Fruit fly (Drosophila melanogaster): ENCODE data around the gene vkg.

Gene vkg

DNA sequence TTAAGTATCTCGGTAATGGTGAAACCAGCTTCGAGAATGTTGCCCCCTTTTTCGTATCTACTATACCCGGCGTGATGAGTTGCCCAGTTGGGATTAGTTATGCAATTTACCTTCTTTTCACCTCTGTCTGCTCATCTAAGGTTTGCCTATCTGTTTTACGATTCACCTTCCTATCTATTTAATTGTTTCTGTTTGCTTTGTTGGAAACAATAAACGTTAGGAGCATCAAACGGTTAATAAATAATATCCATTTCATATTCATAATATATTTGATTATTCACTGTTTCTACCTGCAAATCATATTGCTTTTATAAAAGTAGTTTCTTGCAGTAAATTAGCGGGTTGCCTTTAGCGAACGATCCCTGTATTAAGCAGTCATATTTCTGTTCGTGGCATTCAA lies 20.7 kb downstream of the vkg start:
- TF ChIP-seq pan (optimal IDR thresholded peaks at IDR 0.05), result no peak
- no peak for TF ChIP-seq EcR (GFP tag; optimal IDR thresholded peaks at IDR 0.05)
- no peak for TF ChIP-seq psq (optimal IDR thresholded peaks at IDR 0.05)
- no peak for TF ChIP-seq usp (GFP tag; optimal IDR thresholded peaks at IDR 0.05)
- no peak for TF ChIP-seq Dll (optimal IDR thresholded peaks at IDR 0.05)
- TF ChIP-seq CG8478 (optimal IDR thresholded peaks at IDR 0.05), result no peak

- no peak for TF ChIP-seq EcR (GFP tag; optimal IDR thresholded peaks at IDR 0.05)
- TF ChIP-seq usp (GFP tag; optimal IDR thresholded peaks at IDR 0.05), result no peak
- TF ChIP-seq CG8478 (optimal IDR thresholded peaks at IDR 0.05), result no peak
- no peak for TF ChIP-seq psq (optimal IDR thresholded peaks at IDR 0.05)
- no peak for TF ChIP-seq Dll (optimal IDR thresholded peaks at IDR 0.05)
- no peak for TF ChIP-seq pan (optimal IDR thresholded peaks at IDR 0.05)
These were observed 21.7 kb downstream of the vkg start for dm6 chr2L:5006323-5006722.

dm6 chr2L:5005464-5005764 lies 22.6 kb downstream of the vkg start:
- TF ChIP-seq psq (optimal IDR thresholded peaks at IDR 0.05) (no peak), usp (GFP tag; optimal IDR thresholded peaks at IDR 0.05) (no peak), pan (optimal IDR thresholded peaks at IDR 0.05) (no peak), CG8478 (optimal IDR thresholded peaks at IDR 0.05) (no peak), EcR (GFP tag; optimal IDR thresholded peaks at IDR 0.05) (no peak), Dll (optimal IDR thresholded peaks at IDR 0.05) (no peak)

dm6 chr2L:5004677-5005463 lies 23.1 kb downstream of the vkg start:
- TF ChIP-seq CG8478 (optimal IDR thresholded peaks at IDR 0.05), result no peak
- peak; percentile 65 for TF ChIP-seq pan (optimal IDR thresholded peaks at IDR 0.05)
- no peak for TF ChIP-seq usp (GFP tag; optimal IDR thresholded peaks at IDR 0.05)

DNA sequence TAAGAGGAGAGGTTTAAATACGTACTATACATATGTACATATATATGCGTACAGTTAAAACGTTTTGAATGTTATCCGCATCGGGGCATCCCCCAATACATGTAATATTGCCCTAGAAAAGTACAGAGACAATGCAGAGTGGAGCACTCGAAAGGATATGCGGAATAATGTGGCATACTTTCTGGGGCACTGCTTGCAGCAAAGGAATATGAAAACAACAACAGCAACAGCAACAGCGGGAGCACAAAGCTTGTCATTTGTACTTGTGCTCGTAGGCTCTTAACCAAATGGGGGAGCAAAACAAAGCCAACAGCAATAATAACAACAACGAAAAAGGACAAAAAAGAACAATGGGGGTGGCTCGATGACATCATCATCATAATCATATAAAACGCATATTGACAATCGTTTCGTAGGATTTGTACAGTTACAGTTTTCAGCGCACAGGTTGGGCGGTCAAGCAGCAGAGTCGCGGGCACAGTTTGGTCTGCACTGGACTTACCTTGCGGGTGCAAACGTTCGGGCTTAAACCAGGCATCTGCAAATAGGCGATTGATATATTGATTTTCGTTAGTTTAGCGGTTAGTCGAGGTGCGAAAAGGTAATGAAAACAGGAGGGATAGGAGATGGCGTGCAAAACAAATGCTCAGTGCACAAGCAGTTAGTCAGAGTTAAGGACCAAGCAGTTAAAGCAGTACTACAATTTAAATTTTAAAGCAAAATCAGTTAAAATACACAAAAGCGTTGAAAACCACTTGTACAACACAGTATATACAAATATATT lies 24.1 kb downstream of the vkg start:
- TF ChIP-seq pan (optimal IDR thresholded peaks at IDR 0.05), result no peak
- TF ChIP-seq CG8478 (optimal IDR thresholded peaks at IDR 0.05), result no peak
- no peak for TF ChIP-seq Dll (optimal IDR thresholded peaks at IDR 0.05)
- no peak for TF ChIP-seq usp (GFP tag; optimal IDR thresholded peaks at IDR 0.05)
- TF ChIP-seq EcR (GFP tag; optimal IDR thresholded peaks at IDR 0.05), result no peak
- TF ChIP-seq psq (optimal IDR thresholded peaks at IDR 0.05), result no peak

DNA sequence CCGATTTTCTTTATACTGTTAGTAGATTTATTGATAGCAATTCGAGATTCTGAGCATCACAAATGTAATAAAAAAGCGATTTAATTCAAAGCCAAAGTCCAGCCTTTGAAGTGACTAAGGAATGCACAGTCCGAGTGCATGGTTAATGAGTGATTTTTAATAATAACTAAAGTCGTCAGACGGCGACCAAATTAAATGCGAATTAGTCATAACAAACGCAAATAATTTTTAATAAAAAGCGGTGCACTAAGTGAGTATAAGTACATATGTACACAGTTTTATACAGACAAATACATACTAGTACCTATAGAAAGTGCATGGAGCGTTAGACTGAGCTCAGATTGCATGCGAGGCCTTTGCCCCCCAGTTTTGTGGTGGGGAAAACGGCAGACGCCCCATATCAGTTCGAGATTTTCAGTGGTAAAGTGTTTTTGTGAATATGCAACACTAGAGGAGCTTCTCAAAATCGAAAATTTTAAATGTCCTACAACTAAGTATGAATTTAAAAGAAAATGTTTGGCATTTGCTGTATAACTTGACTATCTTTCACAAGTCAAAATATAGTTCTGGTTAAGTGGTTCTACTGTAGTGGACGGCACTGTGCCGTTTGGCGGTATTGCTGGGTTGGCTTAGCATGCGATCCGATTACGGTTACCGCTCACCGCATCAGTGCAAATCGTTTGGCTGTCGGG lies 25.1 kb downstream of the vkg start:
- no peak for TF ChIP-seq pan (optimal IDR thresholded peaks at IDR 0.05)
- peak in 1 of 2 experiments; percentile 32 for TF ChIP-seq EcR (GFP tag; optimal IDR thresholded peaks at IDR 0.05)
- TF ChIP-seq usp (GFP tag; optimal IDR thresholded peaks at IDR 0.05), result no peak
- no peak for TF ChIP-seq psq (optimal IDR thresholded peaks at IDR 0.05)
- no peak for TF ChIP-seq Dll (optimal IDR thresholded peaks at IDR 0.05)

- no peak for TF ChIP-seq psq (optimal IDR thresholded peaks at IDR 0.05)
- TF ChIP-seq CG8478 (optimal IDR thresholded peaks at IDR 0.05), result no peak
- TF ChIP-seq pan (optimal IDR thresholded peaks at IDR 0.05), result no peak
- TF ChIP-seq EcR (GFP tag; optimal IDR thresholded peaks at IDR 0.05), result no peak
- TF ChIP-seq usp (GFP tag; optimal IDR thresholded peaks at IDR 0.05), result no peak
- TF ChIP-seq Dll (optimal IDR thresholded peaks at IDR 0.05), result no peak
These were observed 26.0 kb downstream of the vkg start for dm6 chr2L:5002031-5002430.

- TF ChIP-seq CG8478 (optimal IDR thresholded peaks at IDR 0.05) (no peak), Dll (optimal IDR thresholded peaks at IDR 0.05) (no peak), psq (optimal IDR thresholded peaks at IDR 0.05) (no peak), EcR (GFP tag; optimal IDR thresholded peaks at IDR 0.05) (no peak), usp (GFP tag; optimal IDR thresholded peaks at IDR 0.05) (no peak), pan (optimal IDR thresholded peaks at IDR 0.05) (no peak)
These were observed 26.4 kb downstream of the vkg start for dm6 chr2L:5001582-5001929.

dm6 chr2L:5000919-5001581 lies 26.9 kb downstream of the vkg start:
- TF ChIP-seq psq (optimal IDR thresholded peaks at IDR 0.05) (no peak), CG8478 (optimal IDR thresholded peaks at IDR 0.05) (peak; percentile 1)

DNA sequence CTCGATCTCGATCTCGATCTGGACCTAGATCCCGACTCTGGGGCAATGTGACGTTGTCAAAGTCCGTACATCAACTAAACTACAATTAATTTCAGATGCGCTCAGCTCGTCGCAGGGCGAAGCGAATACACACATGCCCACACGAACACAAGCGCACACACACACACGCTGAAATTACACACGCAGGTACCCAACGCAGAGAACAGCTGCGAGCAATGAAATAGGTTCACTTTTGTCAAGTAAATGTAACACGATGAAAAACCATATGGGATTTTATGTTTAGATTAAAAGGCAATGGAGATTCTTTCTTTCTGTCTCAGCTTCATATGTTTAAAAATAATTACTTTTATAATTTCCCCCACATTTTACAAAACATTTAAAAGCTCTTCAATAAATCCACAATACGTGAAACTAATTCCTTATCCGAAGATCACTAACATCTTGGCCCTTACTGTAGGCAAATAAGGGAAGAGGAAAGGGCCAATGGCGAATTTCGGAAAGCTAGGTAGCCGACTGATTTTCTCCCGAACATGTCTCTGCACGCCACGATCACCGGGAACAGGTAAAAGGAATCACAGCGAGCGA lies 27.6 kb downstream of the vkg start:
- TF ChIP-seq pan (optimal IDR thresholded peaks at IDR 0.05) (no peak), CG8478 (optimal IDR thresholded peaks at IDR 0.05) (no peak)

dm6 chr2L:4999389-5000032 lies 28.5 kb downstream of the vkg start:
- TF ChIP-seq EcR (GFP tag; optimal IDR thresholded peaks at IDR 0.05) (peak in 1 of 2 experiments; percentile 27), psq (optimal IDR thresholded peaks at IDR 0.05) (no peak)
